Fruit fly (Drosophila melanogaster): ENCODE data around the gene CG5246.
A peak's percentile ranks its signal among the peaks of the same experiment; 100 is the strongest.

dm6 chr3R:17135747-17136146 lies at the start of gene CG5246:
- TF ChIP-seq CG7045 (GFP tag; optimal IDR thresholded peaks at IDR 0.05) (no peak), CG5204 (GFP tag; optimal IDR thresholded peaks at IDR 0.05) (no peak), CG1620 (GFP tag; optimal IDR thresholded peaks at IDR 0.05) (no peak), CG33017 (tag; optimal IDR thresholded peaks at IDR 0.05) (no peak), CG7101 (tag; optimal IDR thresholded peaks at IDR 0.05) (no peak), kay (GFP tag; ENCODE audit: borderline replicate concordance) (peak; percentile 52), CG11617 (GFP tag; optimal IDR thresholded peaks at IDR 0.05) (no peak), Mnt (GFP tag; optimal IDR thresholded peaks at IDR 0.05) (no peak), pad (GFP tag; optimal IDR thresholded peaks at IDR 0.05) (no peak)
